Worm (Caenorhabditis elegans): ENCODE data around the gene cnnm-5.
"Not testable (repeated sequence)": the region's sequence is repeated elsewhere in the genome, so short reads cannot be mapped to it uniquely, and the experiment has no call there.

DNA sequence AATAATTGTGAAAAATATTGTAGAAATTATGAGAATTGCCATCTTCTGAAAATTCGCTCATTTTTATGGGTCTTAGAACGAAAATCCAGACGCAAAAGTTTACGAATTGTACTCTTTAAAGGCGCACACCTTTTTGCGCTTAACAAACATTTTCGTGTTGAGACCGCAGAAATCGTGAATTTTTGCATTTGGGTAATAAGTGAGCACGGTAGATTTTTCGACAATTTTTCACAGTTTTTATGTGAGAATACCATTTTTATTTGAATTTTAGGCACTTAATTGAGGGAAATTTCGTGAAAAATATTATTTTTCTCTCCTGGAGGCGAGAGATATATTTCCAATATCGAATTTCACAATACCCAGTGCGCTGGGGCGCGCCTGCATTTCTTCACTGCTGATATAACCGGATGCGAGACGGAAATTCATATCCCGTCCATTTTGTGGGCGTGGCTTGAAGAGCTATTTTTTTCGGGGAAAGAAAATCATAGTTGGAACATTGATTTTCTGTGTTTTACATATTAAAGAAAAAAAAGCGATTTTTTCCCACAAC lies 23.1 kb upstream of the cnnm-5 start, which contains the start of gene cyp-25A4:
- TF ChIP-seq sea-1 (GFP tag; conservative IDR thresholded peaks at IDR 0.05); tra-4 (tag; optimal IDR thresholded peaks at IDR 0.05); ceh-13 (GFP tag; optimal IDR thresholded peaks at IDR 0.05); ama-1 (optimal IDR thresholded peaks at IDR 0.05); ets-7 (tag; optimal IDR thresholded peaks at IDR 0.05); aly-1 (tag; optimal IDR thresholded peaks at IDR 0.05); flt-1 (GFP tag; IDR thresholded peaks at IDR 0.05); F13C5.2 (tag; optimal IDR thresholded peaks at IDR 0.05); hmbx-1 (tag; optimal IDR thresholded peaks at IDR 0.05): not testable (repeated sequence)

All from whole organism, early embryonic.